Worm (Caenorhabditis elegans): ENCODE measurements around the gene nhr-159.

DNA sequence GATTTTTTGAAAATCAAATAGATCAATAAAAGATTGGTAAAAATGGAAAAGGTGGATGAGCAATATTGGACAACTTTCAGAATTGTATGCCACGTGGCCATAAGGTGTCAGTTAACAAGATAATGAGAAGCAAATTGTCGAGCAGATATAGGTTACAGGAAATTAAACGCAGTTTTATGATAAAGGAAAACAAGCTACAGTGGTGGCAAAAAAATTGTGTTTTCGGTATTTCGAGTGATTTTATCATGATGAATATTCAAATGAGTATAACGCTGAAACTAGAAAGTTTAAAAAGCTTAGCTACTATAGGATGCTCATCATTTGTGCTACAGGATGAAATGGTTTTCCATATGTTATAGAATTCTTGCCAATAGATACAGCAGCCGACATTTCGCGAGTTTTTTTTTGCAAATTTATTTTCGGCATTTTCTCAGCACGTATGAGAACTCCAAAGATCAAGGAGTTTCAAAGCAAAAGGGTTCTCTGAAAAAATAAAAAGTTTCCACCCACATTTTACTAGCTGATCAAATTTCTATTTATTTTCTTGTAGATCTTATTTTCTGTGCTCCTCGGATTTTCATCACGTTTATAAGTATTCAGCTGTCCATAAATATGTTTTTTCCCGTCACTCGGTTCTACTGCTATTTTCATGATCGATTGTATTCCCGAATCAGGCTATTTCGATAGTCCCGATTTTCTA lies 24.5 kb upstream of the nhr-159 start, which contains the start of the genes str-229 and srh-190:
- no peak for TF ChIP-seq ceh-82 (tag; optimal IDR thresholded peaks at IDR 0.05)
- TF ChIP-seq unc-130 (tag; optimal IDR thresholded peaks at IDR 0.05): no peak
- TF ChIP-seq aly-2 (tag; optimal IDR thresholded peaks at IDR 0.05): no peak
- TF ChIP-seq lir-3 (tag; optimal IDR thresholded peaks at IDR 0.05; ENCODE audit: poor library complexity): no peak
- TF ChIP-seq ama-1 (optimal IDR thresholded peaks at IDR 0.05): no peak
- no peak for TF ChIP-seq blmp-1 (tag; optimal IDR thresholded peaks at IDR 0.05)
- TF ChIP-seq lin-15B (tag; optimal IDR thresholded peaks at IDR 0.05): no peak
- no peak for TF ChIP-seq efl-1 (optimal IDR thresholded peaks at IDR 0.05)
- no peak for TF ChIP-seq efl-1 (GFP tag; optimal IDR thresholded peaks at IDR 0.05 in 1 of 2)

Data from whole organism, L1 larva.